Worm (Caenorhabditis elegans): ENCODE measurements around the gene F25H8.2.

- TF ChIP-seq skn-1 (tag; optimal IDR thresholded peaks at IDR 0.05) (no peak), nhr-237 (tag; optimal IDR thresholded peaks at IDR 0.05) (no peak), nhr-77 (tag; optimal IDR thresholded peaks at IDR 0.05) (no peak)
Observed at ce11 chrIV:9933580-9933979, 1.5 kb downstream of the F25H8.2 start, which contains the start of gene spe-29.

Data from whole organism, L4 larva.